Fruit fly (Drosophila melanogaster): ENCODE data around the gene EMC6.

dm6 chr3R:25033142-25033586 lies 8.3 kb upstream of the EMC6 start, which contains the start of gene Smg6:
- TF ChIP-seq Hr39 (GFP tag; optimal IDR thresholded peaks at IDR 0.05) = no peak
- TF ChIP-seq cyc (GFP tag; optimal IDR thresholded peaks at IDR 0.05) = no peak
- no peak for TF ChIP-seq CG6276 (GFP tag; optimal IDR thresholded peaks at IDR 0.05)
- TF ChIP-seq Ets96B (tag; optimal IDR thresholded peaks at IDR 0.05) = no peak
- TF ChIP-seq achi (GFP tag; optimal IDR thresholded peaks at IDR 0.05) = no peak
- TF ChIP-seq Blimp-1 (GFP tag; optimal IDR thresholded peaks at IDR 0.05) = no peak
- TF ChIP-seq lz (GFP tag; optimal IDR thresholded peaks at IDR 0.05) = no peak
- TF ChIP-seq net (GFP tag; optimal IDR thresholded peaks at IDR 0.05) = no peak
- no peak for TF ChIP-seq acj6 (GFP tag; optimal IDR thresholded peaks at IDR 0.05)
- no peak for TF ChIP-seq CG32006 (GFP tag; optimal IDR thresholded peaks at IDR 0.05)
- TF ChIP-seq Ets21C (GFP tag; optimal IDR thresholded peaks at IDR 0.05) = no peak
- no peak for TF ChIP-seq CG31627 (GFP tag; optimal IDR thresholded peaks at IDR 0.05)
- no peak for TF ChIP-seq dsx (GFP tag; optimal IDR thresholded peaks at IDR 0.05; ENCODE audit: poor library complexity, severe bottlenecking)

Measured in whole organism, prepupa.